Worm (Caenorhabditis elegans): ENCODE data around the gene otpl-7.

- TF ChIP-seq sdz-12 (GFP tag; optimal IDR thresholded peaks at IDR 0.05), result no peak
- no peak for TF ChIP-seq fkh-10 (GFP tag; optimal IDR thresholded peaks at IDR 0.05)
- no peak for TF ChIP-seq hlh-30 (tag; optimal IDR thresholded peaks at IDR 0.05; ENCODE audit: insufficient read depth)
- TF ChIP-seq aly-2 (tag; optimal IDR thresholded peaks at IDR 0.05), result no peak
- no peak for TF ChIP-seq hlh-11 (tag; optimal IDR thresholded peaks at IDR 0.05)
- no peak for TF ChIP-seq fos-1 (tag; optimal IDR thresholded peaks at IDR 0.05)
- no peak for TF ChIP-seq lin-15B (tag; optimal IDR thresholded peaks at IDR 0.05)
- no peak for TF ChIP-seq mep-1 (tag; optimal IDR thresholded peaks at IDR 0.05)
- no peak for TF ChIP-seq mdl-1 (tag; optimal IDR thresholded peaks at IDR 0.05)
- no peak for TF ChIP-seq nhr-11 (tag; optimal IDR thresholded peaks at IDR 0.05)
- no peak for TF ChIP-seq daf-8 (GFP tag; IDR thresholded peaks at IDR 0.05)
- no peak for TF ChIP-seq mxl-3 (GFP tag; optimal IDR thresholded peaks at IDR 0.05)
- no peak for TF ChIP-seq attf-4 (tag; optimal IDR thresholded peaks at IDR 0.05)
- TF ChIP-seq dmd-6 (GFP tag; IDR thresholded peaks at IDR 0.05), result no peak
Observed at ce11 chrV:8516426-8516825, 4.9 kb upstream of the otpl-7 start.

Data from whole organism, L4 larva.